Worm (Caenorhabditis elegans): ENCODE measurements around the gene itsn-1.

The itsn-1 gene

DNA sequence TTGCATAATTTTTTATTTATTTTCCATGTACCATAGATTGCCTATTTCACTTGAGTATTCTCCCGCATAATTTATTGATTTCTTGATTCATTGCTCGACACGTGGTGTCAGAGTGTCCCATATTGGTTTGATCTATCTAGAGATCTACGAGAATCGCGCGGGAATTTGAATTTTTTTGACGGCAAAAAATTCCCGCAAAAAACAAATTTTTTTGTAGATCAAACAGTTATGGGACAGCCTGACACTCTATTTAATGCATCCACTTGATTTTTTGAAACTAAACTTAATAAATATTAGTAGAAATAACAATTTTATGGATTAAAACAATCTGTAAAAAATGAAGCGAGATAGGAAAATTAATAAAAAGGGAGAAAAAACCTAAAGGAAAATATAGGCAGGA is 6.5 kb downstream of the itsn-1 start (continued):
- TF ChIP-seq F55B11.4 (tag; optimal IDR thresholded peaks at IDR 0.05; ENCODE audit: borderline replicate concordance, insufficient read depth) (no peak), snpc-3.4 (tag; optimal IDR thresholded peaks at IDR 0.05) (no peak), ztf-22 (GFP tag; optimal IDR thresholded peaks at IDR 0.05) (no peak), mel-28 (tag; optimal IDR thresholded peaks at IDR 0.05; ENCODE audit: borderline replicate concordance) (no peak), pbrm-1 (GFP tag; IDR thresholded peaks at IDR 0.05) (no peak), nhr-27 (tag; optimal IDR thresholded peaks at IDR 0.05) (no peak), him-1 (tag; optimal IDR thresholded peaks at IDR 0.05) (no peak), aptf-3 (GFP tag; IDR thresholded peaks at IDR 0.05) (no peak), mes-4 (tag; optimal IDR thresholded peaks at IDR 0.05) (no peak), F39B2.1 (GFP tag; IDR thresholded peaks at IDR 0.05) (no peak), tlf-1 (GFP tag; optimal IDR thresholded peaks at IDR 0.05) (no peak), nhr-120 (GFP tag; IDR thresholded peaks at IDR 0.05) (no peak), hlh-12 (tag; optimal IDR thresholded peaks at IDR 0.05) (no peak), F52B5.7 (tag; optimal IDR thresholded peaks at IDR 0.05) (no peak), lin-54 (GFP tag; optimal IDR thresholded peaks at IDR 0.05) (no peak), zim-3 (tag; optimal IDR thresholded peaks at IDR 0.05) (no peak), xnd-1 (tag; optimal IDR thresholded peaks at IDR 0.05) (peak; percentile 56), nhr-80 (tag; optimal IDR thresholded peaks at IDR 0.05) (no peak), let-526 (GFP tag; IDR thresholded peaks at IDR 0.05) (no peak), C17E4.6 (GFP tag; IDR thresholded peaks at IDR 0.05) (no peak), ceh-100 (GFP tag; IDR thresholded peaks at IDR 0.05) (no peak), somi-1 (GFP tag; optimal IDR thresholded peaks at IDR 0.05) (no peak), egrh-3 (GFP tag; IDR thresholded peaks at IDR 0.05) (no peak), lsy-27 (tag; optimal IDR thresholded peaks at IDR 0.05; ENCODE audit: borderline replicate concordance, insufficient read depth) (no peak), gei-17 (GFP tag; optimal IDR thresholded peaks at IDR 0.05) (no peak), nfya-1 (tag; optimal IDR thresholded peaks at IDR 0.05; ENCODE audit: borderline replicate concordance, insufficient read depth) (no peak), sptf-2 (GFP tag; optimal IDR thresholded peaks at IDR 0.05) (no peak), rpc-1 (optimal IDR thresholded peaks at IDR 0.05) (no peak), rpc-1 (tag; optimal IDR thresholded peaks at IDR 0.05) (no peak), madf-6 (GFP tag; IDR thresholded peaks at IDR 0.05) (peak; percentile 74), mxl-1 (tag; optimal IDR thresholded peaks at IDR 0.05) (no peak), ztf-3 (GFP tag; optimal IDR thresholded peaks at IDR 0.05) (no peak), mcd-1 (GFP tag; IDR thresholded peaks at IDR 0.05) (no peak), B0336.3 (GFP tag; IDR thresholded peaks at IDR 0.05) (0 out of 2 replicates have a peak, but pooled peaks have one; percentile 12), Y53G8AR.9 (GFP tag; conservative IDR thresholded peaks at IDR 0.05) (no peak), unc-62 (GFP tag; optimal IDR thresholded peaks at IDR 0.05) (no peak), hlh-26 (GFP tag; conservative IDR thresholded peaks at IDR 0.05) (no peak), lir-1 (GFP tag; conservative IDR thresholded peaks at IDR 0.05) (no peak), attf-6 (GFP tag; IDR thresholded peaks at IDR 0.05) (peak; percentile 78; the same call in 1 of the 2 replicates), let-607 (tag; optimal IDR thresholded peaks at IDR 0.05) (no peak), atf-7 (tag; optimal IDR thresholded peaks at IDR 0.05) (no peak), Y95B8A.8 (GFP tag; IDR thresholded peaks at IDR 0.05) (no peak), F49E8.2 (tag; optimal IDR thresholded peaks at IDR 0.05; ENCODE audit: insufficient read depth) (no peak), B0261.1 (tag; optimal IDR thresholded peaks at IDR 0.05) (no peak), T07F8.4 (tag; optimal IDR thresholded peaks at IDR 0.05) (no peak), ztf-6 (GFP tag; IDR thresholded peaks at IDR 0.05) (no peak), pha-4 (tag; optimal IDR thresholded peaks at IDR 0.05) (no peak), F57A8.1 (GFP tag; optimal IDR thresholded peaks at IDR 0.05) (no peak), bed-2 (GFP tag; IDR thresholded peaks at IDR 0.05) (no peak)
